Fruit fly (Drosophila melanogaster) whole organism, embryonic: ENCODE data around the gene Gr9a.

Source experiments
- Adf1 ChIP-seq: fragments of 200-800 bp; sonication (Bioruptor generic); IDR thresholded peaks from 2 replicates; pipeline ENCODE4 v1.3.6; 2022; ENCODE audit warnings: missing biosample characterization, missing genetic modification characterization
- Aef1 ChIP-seq: fragments of 200-800 bp; sonication (Bioruptor generic); IDR thresholded peaks from 3 replicates; pipeline ENCODE4 v1.3.6; 2022; ENCODE audit warnings: missing biosample characterization, missing genetic modification characterization
- Bgb ChIP-seq: fragments of 200-800 bp; sonication (Bioruptor generic); IDR thresholded peaks from 2 replicates; pipeline ENCODE4 v1.3.6; 2022; ENCODE audit warnings: missing biosample characterization, missing genetic modification characterization; ENCODE audit not compliant: partially characterized antibody
- CG10959 ChIP-seq: fragments of 200-800 bp; sonication (Bioruptor generic); IDR thresholded peaks from 2 replicates; pipeline ENCODE4 v1.3.6; 2022; ENCODE audit warnings: missing biosample characterization, missing genetic modification characterization
- CG11504 ChIP-seq: fragments of 200-800 bp; sonication (Bioruptor generic); optimal IDR thresholded peaks from 3 replicates; lab custom pipeline; 2019; ENCODE audit warnings: missing biosample characterization, mild to moderate bottlenecking, missing genetic modification characterization, moderate library complexity
- CG12104 ChIP-seq: fragments of 200-800 bp; sonication (Bioruptor generic); optimal IDR thresholded peaks from 3 replicates; lab custom pipeline; 2016; ENCODE audit warnings: missing biosample characterization, missing genetic modification characterization
- CG15601 ChIP-seq: fragments of 200-800 bp; sonication (Bioruptor generic); optimal IDR thresholded peaks from 3 replicates; lab custom pipeline; 2019; ENCODE audit warnings: missing biosample characterization, mild to moderate bottlenecking, missing genetic modification characterization, moderate library complexity
- CG15696 ChIP-seq: fragments of 200-800 bp; sonication (Bioruptor generic); optimal IDR thresholded peaks from 2 replicates; lab custom pipeline; 2019; ENCODE audit warnings: missing biosample characterization, mild to moderate bottlenecking, missing genetic modification characterization, moderate library complexity
- CG17612 ChIP-seq: fragments of 200-800 bp; sonication (Bioruptor generic); IDR thresholded peaks from 2 replicates; pipeline ENCODE4 v1.3.6; 2022; ENCODE audit warnings: missing biosample characterization, missing genetic modification characterization
- CG17912 ChIP-seq: fragments of 200-800 bp; sonication (Bioruptor generic); optimal IDR thresholded peaks from 2 replicates; lab custom pipeline; 2018; ENCODE audit warnings: missing biosample characterization, mild to moderate bottlenecking, missing genetic modification characterization
- CG30403 ChIP-seq: fragments of 200-800 bp; sonication (Bioruptor generic); optimal IDR thresholded peaks from 3 replicates; lab custom pipeline; 2016; ENCODE audit warnings: missing biosample characterization, missing genetic modification characterization
- CG3281 ChIP-seq: fragments of 200-800 bp; sonication (Bioruptor generic); optimal IDR thresholded peaks from 3 replicates; lab custom pipeline; 2017; ENCODE audit warnings: missing biosample characterization, mild to moderate bottlenecking, missing genetic modification characterization
- CG6175 ChIP-seq: fragments of 200-800 bp; sonication (Bioruptor generic); IDR thresholded peaks from 3 replicates; pipeline ENCODE4 v1.3.6; 2022; ENCODE audit warnings: missing biosample characterization, missing genetic modification characterization
- CG6689 ChIP-seq: fragments of 200-800 bp; sonication (Bioruptor generic); IDR thresholded peaks from 2 replicates; pipeline ENCODE4 v1.3.6; 2022; ENCODE audit warnings: missing biosample characterization, missing genetic modification characterization
- CG7372 ChIP-seq: fragments of 200-800 bp; sonication (Bioruptor generic); IDR thresholded peaks from 2 replicates; pipeline ENCODE4 v1.3.6; 2022; ENCODE audit warnings: missing biosample characterization, missing genetic modification characterization
- Dll ChIP-seq: fragments of 200-800 bp; sonication (Bioruptor generic); IDR thresholded peaks from 4 replicates; pipeline ENCODE4 v1.3.6; 2022; ENCODE audit warnings: missing biosample characterization, missing genetic modification characterization; ENCODE audit not compliant: partially characterized antibody
- Hr51 ChIP-seq, 2 experiments: fragments of 200-800 bp; sonication (Bioruptor generic); optimal IDR thresholded peaks; 2 replicates in 1 of 2; 3 replicates in 1 of 2; lab custom pipeline; 2016 to 2018; ENCODE audit warnings: missing biosample characterization in 2 of 2, missing genetic modification characterization in 2 of 2, mild to moderate bottlenecking in 1 of 2, moderate library complexity in 1 of 2
- Nf-YA ChIP-seq: fragments of 200-800 bp; sonication (Bioruptor generic); IDR thresholded peaks from 2 replicates; pipeline ENCODE4 v1.3.6; 2022; ENCODE audit warnings: missing biosample characterization, missing genetic modification characterization
- Pdp1 ChIP-seq, 2 experiments: fragments of 200-800 bp; sonication (Bioruptor generic); optimal IDR thresholded peaks; 3 replicates each; lab custom pipeline; 2016; ENCODE audit warnings: missing biosample characterization in 2 of 2, missing genetic modification characterization in 2 of 2, mild to moderate bottlenecking in 1 of 2, moderate library complexity in 1 of 2
- bigmax ChIP-seq: fragments of 200-800 bp; sonication (Bioruptor generic); optimal IDR thresholded peaks from 2 replicates; lab custom pipeline; 2018; ENCODE audit warnings: missing biosample characterization, mild to moderate bottlenecking, missing genetic modification characterization
- chif ChIP-seq, 2 experiments: fragments of 200-800 bp; sonication (Bioruptor generic); optimal IDR thresholded peaks; 3 replicates each; lab custom pipeline; 2016; ENCODE audit warnings: missing biosample characterization in 2 of 2, missing genetic modification characterization in 2 of 2
- chinmo ChIP-seq: fragments of 200-800 bp; sonication (Bioruptor generic); IDR thresholded peaks from 4 replicates; pipeline ENCODE4 v1.3.6; 2022; ENCODE audit warnings: missing biosample characterization, missing genetic modification characterization; ENCODE audit not compliant: partially characterized antibody
- ci ChIP-seq: fragments of 200-800 bp; sonication (Bioruptor generic); IDR thresholded peaks from 3 replicates; pipeline ENCODE4 v1.3.6; 2022; ENCODE audit warnings: missing biosample characterization, missing genetic modification characterization
- nmo ChIP-seq: fragments of 200-800 bp; sonication (Bioruptor generic); optimal IDR thresholded peaks from 2 replicates; lab custom pipeline; 2018; ENCODE audit warnings: missing biosample characterization, mild to moderate bottlenecking, missing genetic modification characterization, moderate library complexity
- nom ChIP-seq: fragments of 200-800 bp; sonication (Bioruptor generic); optimal IDR thresholded peaks from 2 replicates; lab custom pipeline; 2017; ENCODE audit warnings: missing biosample characterization, missing genetic modification characterization, mild to moderate bottlenecking, moderate library complexity, missing genetic modification reagents
- prd ChIP-seq, 3 experiments: fragments of >200 bp in 2 of 3; fragments of 200-800 bp in 1 of 3; sonication (Bioruptor generic) in 1 of 3; optimal IDR thresholded peaks in 2 of 3; IDR thresholded peaks in 1 of 3; 2 replicates in 2 of 3; 3 replicates in 1 of 3; pipeline versions ENCODE4 v1.3.6 to Lab custom; 2017 to 2022; ENCODE audit warnings: missing biosample characterization in 1 of 3, missing genetic modification characterization in 1 of 3
- pros ChIP-seq: fragments of 200-800 bp; sonication (Bioruptor generic); optimal IDR thresholded peaks from 3 replicates; lab custom pipeline; 2019; ENCODE audit warnings: missing biosample characterization, mild to moderate bottlenecking, missing genetic modification characterization, moderate library complexity
- pzg ChIP-seq: fragments of 200-800 bp; sonication (Bioruptor generic); optimal IDR thresholded peaks from 3 replicates; lab custom pipeline; 2018; ENCODE audit warnings: missing biosample characterization, mild to moderate bottlenecking, missing genetic modification characterization, moderate library complexity
- sd ChIP-seq: fragments of 200-800 bp; sonication (Bioruptor generic); optimal IDR thresholded peaks from 3 replicates; lab custom pipeline; 2018; ENCODE audit warnings: missing biosample characterization, mild to moderate bottlenecking, missing genetic modification characterization, moderate library complexity
- sens ChIP-seq: fragments of 200-800 bp; sonication (Bioruptor generic); peaks from one replicate; lab custom pipeline; 2016; ENCODE audit warnings: missing biosample characterization, missing genetic modification characterization
- shn ChIP-seq: fragments of 200-800 bp; sonication (Bioruptor generic); optimal IDR thresholded peaks from 3 replicates; lab custom pipeline; 2016; ENCODE audit warnings: missing biosample characterization, missing genetic modification characterization
- ttk ChIP-seq: fragments of 200-800 bp; sonication (Bioruptor generic); IDR thresholded peaks from 2 replicates; pipeline ENCODE4 v2.1.2; 2022; ENCODE audit warnings: missing biosample characterization, missing genetic modification characterization
- wek ChIP-seq: fragments of 200-800 bp; sonication (Bioruptor generic); optimal IDR thresholded peaks from 3 replicates; lab custom pipeline; 2018; ENCODE audit warnings: missing biosample characterization, mild to moderate bottlenecking, missing genetic modification characterization, moderate library complexity

Gene Gr9a

dm6 chrX:10046760-10047159, 14.7 kb upstream of the Gr9a start:
- TF ChIP-seq Pdp1 (GFP tag; optimal IDR thresholded peaks at IDR 0.05; lab: Kevin White, UChicago) (peak in 1 of 2 experiments; percentile 85), pros (peak; percentile 23), sd (tag; lab: Kevin White, UChicago) (peak; percentile 19), Nf-YA (no peak)

- TF ChIP-seq nmo (GFP tag; lab: Kevin White, UChicago) (no peak), CG15601 (peak; percentile 75), nom (GFP tag; lab: Kevin White, UChicago) (no peak), CG12104 (GFP tag; lab: Kevin White, UChicago) (no peak), CG6175 (GFP tag; lab: Robert Waterston, UW) (peak; percentile 50; the same call in 1 of the 3 replicates), CG15696 (tag; lab: Kevin White, UChicago) (no peak), chinmo (GFP tag; lab: Robert Waterston, UW) (0 out of 4 replicates have a peak, but pooled peaks have one; percentile 44), CG11504 (tag; lab: Kevin White, UChicago) (peak; percentile 98), CG3281 (GFP tag; lab: Kevin White, UChicago) (no peak), sens (GFP tag; lab: Kevin White, UChicago) (peak; percentile 43), Adf1 (GFP tag; lab: Robert Waterston, UW) (peak; percentile 79)
- TF ChIP-seq, all 482 proteins: peak for 6
These were observed 13.5 kb upstream of the Gr9a start for dm6 chrX:10047961-10048360.

- TF ChIP-seq ci (GFP tag; lab: Robert Waterston, UW) = no peak
- TF ChIP-seq, all 482 proteins: peak for 0
These were observed 8.9 kb upstream of the Gr9a start, which contains the start of gene Yp2 for dm6 chrX:10052549-10052948. TSS of gene Yp2 (minus strand) at chrX:10052636.

- no peak for TF ChIP-seq wek (GFP tag; lab: Kevin White, UChicago)
- TF ChIP-seq, all 482 proteins: peak for 0
These were observed 7.9 kb upstream of the Gr9a start, which contains the start of gene Yp1 for dm6 chrX:10053547-10053946. TSS of gene Yp1 (plus strand) at chrX:10053811.

dm6 chrX:10057964-10058363, 3.5 kb upstream of the Gr9a start:
- TF ChIP-seq ttk (GFP tag; lab: Robert Waterston, UW) (no peak), CG10959 (GFP tag; lab: Robert Waterston, UW) (no peak), Bgb (GFP tag; lab: Robert Waterston, UW) (no peak), CG17912 (GFP tag; lab: Kevin White, UChicago) (no peak), Hr51 (GFP tag; optimal IDR thresholded peaks at IDR 0.05; lab: Kevin White, UChicago) (no peak), CG6689 (GFP tag; lab: Robert Waterston, UW) (no peak), shn (GFP tag; lab: Kevin White, UChicago) (no peak), bigmax (no peak), Dll (GFP tag; lab: Robert Waterston, UW) (no peak), pzg (GFP tag; lab: Kevin White, UChicago) (no peak), sens (GFP tag; lab: Kevin White, UChicago) (peak; percentile 56), CG17612 (GFP tag; lab: Robert Waterston, UW) (no peak), prd (optimal IDR thresholded peaks at IDR 0.05; lab: Kevin White, UChicago) (no peak), prd (GFP tag; IDR thresholded peaks at IDR 0.05; lab: Robert Waterston, UW) (no peak), Aef1 (GFP tag; lab: Robert Waterston, UW) (no peak), chif (GFP tag; optimal IDR thresholded peaks at IDR 0.05; lab: Kevin White, UChicago) (no peak), CG30403 (GFP tag; lab: Kevin White, UChicago) (no peak), CG7372 (GFP tag; lab: Robert Waterston, UW) (0 out of 2 replicates have a peak, but pooled peaks have one; percentile 26)
